Fruit fly (Drosophila melanogaster): ENCODE measurements around the gene inaF-C.
A peak's percentile ranks its signal among the peaks of the same experiment; 100 is the strongest.

The inaF-C gene

DNA sequence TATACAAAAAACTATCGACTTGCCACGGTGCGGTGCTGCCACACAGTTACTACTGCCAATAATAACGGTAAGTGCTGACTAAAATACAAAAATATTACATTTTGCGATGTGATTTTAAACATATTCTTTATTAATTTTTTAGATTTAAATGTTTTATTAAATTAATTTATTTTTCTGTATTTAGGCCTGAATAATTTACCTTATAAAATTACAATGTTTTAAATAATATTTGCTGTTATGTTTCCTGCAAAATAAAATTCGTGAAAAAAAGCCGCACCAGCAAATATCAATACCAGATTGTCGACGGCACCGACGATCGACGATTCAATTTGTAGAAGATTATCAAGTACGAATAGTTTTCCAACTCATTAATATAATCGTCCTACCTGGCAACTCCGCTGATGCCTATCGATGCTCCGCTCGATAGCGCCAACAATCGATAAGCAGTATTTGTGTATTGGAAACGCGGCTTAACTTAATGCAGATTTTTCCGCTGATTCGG is 53.0 kb downstream of the inaF-C start, which contains the start of the genes Vlet and bif (continued):
- TF ChIP-seq CG6276 (GFP tag; optimal IDR thresholded peaks at IDR 0.05) (no peak), CG1621 (tag; optimal IDR thresholded peaks at IDR 0.05) (no peak), Hr39 (GFP tag; optimal IDR thresholded peaks at IDR 0.05) (peak; percentile 63), Sox14 (GFP tag; optimal IDR thresholded peaks at IDR 0.05) (peak; percentile 47), dsx (GFP tag; optimal IDR thresholded peaks at IDR 0.05; ENCODE audit: poor library complexity, severe bottlenecking) (peak; percentile 27), topi (GFP tag; optimal IDR thresholded peaks at IDR 0.05) (peak; percentile 49), Lpt (GFP tag; optimal IDR thresholded peaks at IDR 0.05) (no peak), CG11902 (GFP tag; optimal IDR thresholded peaks at IDR 0.05) (peak; percentile 57), Eip75B (GFP tag; optimal IDR thresholded peaks at IDR 0.05) (no peak), CG32006 (GFP tag; optimal IDR thresholded peaks at IDR 0.05) (peak; percentile 77), eg (GFP tag; IDR thresholded peaks at IDR 0.05) (peak; percentile 52; the same call in 1 of the 3 replicates), CG15336 (GFP tag; IDR thresholded peaks at IDR 0.05) (peak; percentile 43; the same call in 1 of the 2 replicates), OdsH (GFP tag; optimal IDR thresholded peaks at IDR 0.05) (peak; percentile 66), Hr38 (GFP tag; optimal IDR thresholded peaks at IDR 0.05) (no peak), Sox102F (GFP tag; optimal IDR thresholded peaks at IDR 0.05) (no peak), vri (GFP tag; optimal IDR thresholded peaks at IDR 0.05) (no peak), net (GFP tag; optimal IDR thresholded peaks at IDR 0.05) (peak; percentile 36), CG34406 (GFP tag; optimal IDR thresholded peaks at IDR 0.05) (peak; percentile 57)

Data from whole organism, prepupa.